Fruit fly (Drosophila melanogaster) whole organism, embryonic: Measurements from ENCODE around the gene CG34135.
A peak's percentile ranks its signal among the peaks of the same experiment; 100 is the strongest.

ENCODE experiments used
- CG10979 ChIP-seq: fragments of 200-800 bp; sonication (Bioruptor generic); optimal IDR thresholded peaks from 2 replicates; lab custom pipeline; 2018; ENCODE audit warnings: missing biosample characterization, mild to moderate bottlenecking, missing genetic modification characterization, moderate library complexity
- CG12155 ChIP-seq: fragments of 200-800 bp; sonication (Bioruptor generic); optimal IDR thresholded peaks from 3 replicates; lab custom pipeline; 2016; ENCODE audit warnings: missing biosample characterization, missing genetic modification characterization
- CG12236 ChIP-seq: fragments of 200-800 bp; sonication (Bioruptor generic); optimal IDR thresholded peaks from 2 replicates; lab custom pipeline; 2016; ENCODE audit warnings: missing biosample characterization, missing genetic modification characterization
- CG12391 ChIP-seq: fragments of 200-800 bp; sonication (Bioruptor generic); optimal IDR thresholded peaks from 3 replicates; lab custom pipeline; 2018; ENCODE audit warnings: missing biosample characterization, mild to moderate bottlenecking, missing genetic modification characterization, moderate library complexity
- CG12744 ChIP-seq: fragments of 200-800 bp; sonication (Bioruptor generic); optimal IDR thresholded peaks from 2 replicates; lab custom pipeline; 2016; ENCODE audit warnings: missing biosample characterization, missing genetic modification characterization
- CG15073 ChIP-seq: fragments of 200-800 bp; sonication (Bioruptor generic); optimal IDR thresholded peaks from 2 replicates; lab custom pipeline; 2016; ENCODE audit warnings: missing biosample characterization, missing genetic modification characterization
- CG1602 ChIP-seq: fragments of 200-800 bp; sonication (Bioruptor generic); optimal IDR thresholded peaks from 3 replicates; lab custom pipeline; 2016; ENCODE audit warnings: missing biosample characterization, missing genetic modification characterization
- CG17328 ChIP-seq: fragments of 200-800 bp; sonication (Bioruptor generic); IDR thresholded peaks from 2 replicates; pipeline ENCODE4 v1.3.6; 2022; ENCODE audit warnings: missing biosample characterization, missing genetic modification characterization
- CG17829 ChIP-seq: fragments of 200-800 bp; optimal IDR thresholded peaks from 2 replicates; lab custom pipeline; 2019; ENCODE audit warnings: missing biosample characterization, mild to moderate bottlenecking, missing genetic modification characterization, moderate library complexity
- CG18011 ChIP-seq: fragments of 200-800 bp; sonication (Bioruptor generic); optimal IDR thresholded peaks from 2 replicates; lab custom pipeline; 2017; ENCODE audit warnings: missing biosample characterization, missing genetic modification characterization, mild to moderate bottlenecking, moderate library complexity, missing genotype
- CG2120 ChIP-seq: fragments of 200-800 bp; sonication (Bioruptor generic); optimal IDR thresholded peaks from 3 replicates; lab custom pipeline; 2016; ENCODE audit warnings: missing biosample characterization, missing genetic modification characterization
- CG2199 ChIP-seq: fragments of 200-800 bp; sonication (Bioruptor generic); IDR thresholded peaks from 3 replicates; pipeline ENCODE4 v1.3.6; 2022; ENCODE audit warnings: missing biosample characterization, missing genetic modification characterization
- CG3281 ChIP-seq: fragments of 200-800 bp; sonication (Bioruptor generic); optimal IDR thresholded peaks from 3 replicates; lab custom pipeline; 2017; ENCODE audit warnings: missing biosample characterization, mild to moderate bottlenecking, missing genetic modification characterization
- CG42726 ChIP-seq: fragments of 200-800 bp; sonication (Bioruptor generic); IDR thresholded peaks from 2 replicates; pipeline ENCODE4 v1.3.6; 2022; ENCODE audit warnings: missing biosample characterization, missing genetic modification characterization; ENCODE audit not compliant: partially characterized antibody
- CG6765 ChIP-seq: fragments of 200-800 bp; sonication (Bioruptor generic); optimal IDR thresholded peaks from 3 replicates; lab custom pipeline; 2017; ENCODE audit warnings: missing biosample characterization, mild to moderate bottlenecking, missing genetic modification characterization
- CG6854 ChIP-seq: fragments of 200-800 bp; sonication (Bioruptor generic); optimal IDR thresholded peaks from 3 replicates; lab custom pipeline; 2017; ENCODE audit warnings: missing biosample characterization, mild to moderate bottlenecking, missing genetic modification characterization
- CG7963 ChIP-seq: fragments of 200-800 bp; sonication (Bioruptor generic); IDR thresholded peaks from 3 replicates; pipeline ENCODE4 v1.3.6; 2022; ENCODE audit warnings: missing biosample characterization, missing genetic modification characterization; ENCODE audit not compliant: partially characterized antibody
- CG8388 ChIP-seq: fragments of 200-800 bp; sonication (Bioruptor generic); optimal IDR thresholded peaks from 2 replicates; lab custom pipeline; 2019; ENCODE audit warnings: missing biosample characterization, mild to moderate bottlenecking, missing genetic modification characterization, moderate library complexity
- D19A ChIP-seq: fragments of 200-800 bp; optimal IDR thresholded peaks from 3 replicates; lab custom pipeline; 2019; ENCODE audit warnings: missing biosample characterization, mild to moderate bottlenecking, missing genetic modification characterization, moderate library complexity
- Dip2 ChIP-seq: fragments of 200-800 bp; sonication (Bioruptor generic); IDR thresholded peaks from 2 replicates; pipeline ENCODE4 v1.3.6; 2022; ENCODE audit warnings: missing biosample characterization, missing genetic modification characterization
- Dp ChIP-seq: fragments of 200-800 bp; sonication (Bioruptor generic); optimal IDR thresholded peaks from 2 replicates; lab custom pipeline; 2018; ENCODE audit warnings: missing biosample characterization, mild to moderate bottlenecking, missing genetic modification characterization, moderate library complexity
- Eip74EF ChIP-seq, 2 experiments: fragments of 200-800 bp in 1 of 2; fragments of >200 bp in 1 of 2; sonication (Bioruptor generic) in 1 of 2; optimal IDR thresholded peaks; 2 replicates each; lab custom pipeline; 2017 to 2019; ENCODE audit warnings: missing biosample characterization in 2 of 2, missing genetic modification characterization in 2 of 2, mild to moderate bottlenecking in 1 of 2, moderate library complexity in 1 of 2
- HLH3B ChIP-seq: fragments of 200-800 bp; sonication (Bioruptor generic); IDR thresholded peaks from 2 replicates; pipeline ENCODE4 v1.3.6; 2022; ENCODE audit warnings: missing biosample characterization, missing genetic modification characterization
- Nf-YA ChIP-seq: fragments of 200-800 bp; sonication (Bioruptor generic); IDR thresholded peaks from 2 replicates; pipeline ENCODE4 v1.3.6; 2022; ENCODE audit warnings: missing biosample characterization, missing genetic modification characterization
- NfI ChIP-seq: fragments of 200-800 bp; sonication (Bioruptor generic); optimal IDR thresholded peaks from 3 replicates; lab custom pipeline; 2018; ENCODE audit warnings: missing biosample characterization, mild to moderate bottlenecking, missing genetic modification characterization, moderate library complexity
- Optix ChIP-seq: fragments of 200-800 bp; sonication (Bioruptor generic); IDR thresholded peaks from 3 replicates; pipeline ENCODE4 v1.3.6; 2022; ENCODE audit warnings: missing biosample characterization, missing genetic modification characterization
- Pdp1 ChIP-seq, 2 experiments: fragments of 200-800 bp; sonication (Bioruptor generic); optimal IDR thresholded peaks; 3 replicates each; lab custom pipeline; 2016; ENCODE audit warnings: missing biosample characterization in 2 of 2, missing genetic modification characterization in 2 of 2, mild to moderate bottlenecking in 1 of 2, moderate library complexity in 1 of 2
- Rx ChIP-seq: fragments of 200-800 bp; sonication (Bioruptor generic); IDR thresholded peaks from 2 replicates; pipeline ENCODE4 v1.3.6; 2022; ENCODE audit warnings: missing biosample characterization, missing genetic modification characterization
- Xrp1 ChIP-seq: fragments of 200-800 bp; sonication (Bioruptor generic); IDR thresholded peaks from 2 replicates; pipeline ENCODE4 v1.3.6; 2022; ENCODE audit warnings: missing biosample characterization, missing genetic modification characterization
- aop ChIP-seq: fragments of 200-800 bp; sonication (Bioruptor generic); IDR thresholded peaks from 2 replicates; pipeline ENCODE4 v1.3.6; 2022; ENCODE audit warnings: missing biosample characterization, missing genetic modification characterization
- ara ChIP-seq: fragments of 200-800 bp; sonication (Bioruptor generic); IDR thresholded peaks from 2 replicates; pipeline ENCODE4 v1.3.6; 2022; ENCODE audit warnings: missing biosample characterization, missing genetic modification characterization
- caup ChIP-seq: fragments of 200-800 bp; sonication (Bioruptor generic); optimal IDR thresholded peaks from 3 replicates; lab custom pipeline; 2017; ENCODE audit warnings: missing biosample characterization, mild to moderate bottlenecking, missing genetic modification characterization, moderate library complexity; ENCODE audit not compliant: severe bottlenecking
- ci ChIP-seq: fragments of 200-800 bp; sonication (Bioruptor generic); IDR thresholded peaks from 3 replicates; pipeline ENCODE4 v1.3.6; 2022; ENCODE audit warnings: missing biosample characterization, missing genetic modification characterization
- croc ChIP-seq: fragments of 200-800 bp; sonication (Bioruptor generic); conservative IDR thresholded peaks from 3 replicates; pipeline ENCODE4 v1.3.6; 2022; ENCODE audit warnings: missing biosample characterization, missing genetic modification characterization
- da ChIP-seq: fragments of 200-800 bp; sonication (Bioruptor generic); optimal IDR thresholded peaks from 2 replicates; lab custom pipeline; 2016; ENCODE audit warnings: missing biosample characterization, missing genetic modification characterization
- dan ChIP-seq: fragments of 200-800 bp; sonication (Bioruptor generic); IDR thresholded peaks from 2 replicates; pipeline ENCODE4 v1.3.6; 2022; ENCODE audit warnings: missing biosample characterization, missing genetic modification characterization
- esg ChIP-seq: fragments of 200-800 bp; sonication (Bioruptor generic); conservative IDR thresholded peaks from 2 replicates; pipeline ENCODE4 v1.3.6; 2022; ENCODE audit warnings: missing biosample characterization, missing genetic modification characterization
- eyg ChIP-seq: fragments of 200-800 bp; sonication (Bioruptor generic); optimal IDR thresholded peaks from 3 replicates; lab custom pipeline; 2016; ENCODE audit warnings: missing biosample characterization, missing genetic modification characterization
- ftz-f1 ChIP-seq: fragments of 200-800 bp; sonication (Bioruptor generic); optimal IDR thresholded peaks from 2 replicates; lab custom pipeline; 2016; ENCODE audit warnings: missing biosample characterization, missing genetic modification characterization
- gem ChIP-seq: fragments of 200-800 bp; sonication (Bioruptor generic); optimal IDR thresholded peaks from 2 replicates; lab custom pipeline; 2019; ENCODE audit warnings: missing biosample characterization, mild to moderate bottlenecking, missing genetic modification characterization, moderate library complexity
- hbn ChIP-seq: fragments of 200-800 bp; sonication (Bioruptor generic); IDR thresholded peaks from 2 replicates; pipeline ENCODE4 v1.3.6; 2022; ENCODE audit warnings: missing biosample characterization, missing genetic modification characterization; ENCODE audit not compliant: partially characterized antibody
- hkb ChIP-seq, 2 experiments: fragments of 200-800 bp in 1 of 2; fragments of >200 bp in 1 of 2; sonication (Bioruptor generic) in 1 of 2; IDR thresholded peaks in 1 of 2; optimal IDR thresholded peaks in 1 of 2; 2 replicates each; pipeline versions ENCODE4 v1.3.6 to Lab custom; 2017 to 2022; ENCODE audit warnings: missing biosample characterization in 1 of 2, missing genetic modification characterization in 1 of 2
- kay ChIP-seq: fragments of 200-800 bp; sonication (Bioruptor generic); optimal IDR thresholded peaks from 2 replicates; lab custom pipeline; 2016; ENCODE audit warnings: missing biosample characterization, missing genetic modification characterization
- lbe ChIP-seq: fragments of 200-800 bp; sonication (Bioruptor generic); optimal IDR thresholded peaks from 2 replicates; lab custom pipeline; 2016; ENCODE audit warnings: missing biosample characterization, mild to moderate bottlenecking, missing genetic modification characterization
- lilli ChIP-seq: fragments of 200-800 bp; sonication (Bioruptor generic); optimal IDR thresholded peaks from 3 replicates; lab custom pipeline; 2016; ENCODE audit warnings: missing biosample characterization, missing genetic modification characterization
- pros ChIP-seq: fragments of 200-800 bp; sonication (Bioruptor generic); optimal IDR thresholded peaks from 3 replicates; lab custom pipeline; 2019; ENCODE audit warnings: missing biosample characterization, mild to moderate bottlenecking, missing genetic modification characterization, moderate library complexity
- row ChIP-seq: fragments of 200-800 bp; sonication (Bioruptor generic); IDR thresholded peaks from 3 replicates; pipeline ENCODE4 v1.3.6; 2022; ENCODE audit warnings: missing biosample characterization, missing genetic modification characterization
- sob ChIP-seq: fragments of 200-800 bp; sonication (Bioruptor generic); IDR thresholded peaks from 2 replicates; pipeline ENCODE4 v1.3.6; 2022; ENCODE audit warnings: missing biosample characterization, missing genetic modification characterization
- tap ChIP-seq: fragments of 200-800 bp; optimal IDR thresholded peaks from 3 replicates; lab custom pipeline; 2019; ENCODE audit warnings: missing biosample characterization, mild to moderate bottlenecking, missing genetic modification characterization, moderate library complexity
- trem ChIP-seq: fragments of 200-800 bp; optimal IDR thresholded peaks from 3 replicates; lab custom pipeline; 2019; ENCODE audit warnings: missing biosample characterization, mild to moderate bottlenecking, missing genetic modification characterization, moderate library complexity

The CG34135 gene

dm6 chr3R:8739161-8739783 lies 28.7 kb downstream of the CG34135 start (continued):
- TF ChIP-seq ci (GFP tag; lab: Robert Waterston, UW) (no peak), hbn (GFP tag; lab: Robert Waterston, UW) (no peak), esg (GFP tag; lab: Robert Waterston, UW) (no peak), pros (peak; percentile 10), aop (GFP tag; lab: Robert Waterston, UW) (no peak), Dip2 (GFP tag; lab: Robert Waterston, UW) (no peak), tap (tag; lab: Kevin White, UChicago) (peak; percentile 27), Pdp1 (GFP tag; optimal IDR thresholded peaks at IDR 0.05; lab: Kevin White, UChicago) (no peak), sob (GFP tag; lab: Robert Waterston, UW) (no peak), CG8388 (GFP tag; lab: Kevin White, UChicago) (no peak), CG2120 (GFP tag; lab: Kevin White, UChicago) (no peak), CG12391 (tag; lab: Kevin White, UChicago) (no peak), NfI (GFP tag; lab: Kevin White, UChicago) (no peak), CG18011 (GFP tag; lab: Kevin White, UChicago) (no peak), CG17328 (no peak), CG6854 (GFP tag; lab: Kevin White, UChicago) (no peak), row (GFP tag; lab: Robert Waterston, UW) (peak; percentile 14; the same call in 1 of the 3 replicates), hkb (optimal IDR thresholded peaks at IDR 0.05; lab: Kevin White, UChicago) (no peak), hkb (GFP tag; IDR thresholded peaks at IDR 0.05; lab: Robert Waterston, UW) (no peak), Optix (GFP tag; lab: Robert Waterston, UW) (no peak), eyg (no peak), CG12744 (no peak), kay (GFP tag; lab: Kevin White, UChicago) (no peak), D19A (tag; lab: Kevin White, UChicago) (no peak), trem (tag; lab: Kevin White, UChicago) (peak; percentile 15), CG3281 (GFP tag; lab: Kevin White, UChicago) (no peak), Nf-YA (GFP tag; lab: Robert Waterston, UW) (no peak), CG7963 (GFP tag; lab: Robert Waterston, UW) (0 out of 3 replicates have a peak, but pooled peaks have one; percentile 18), Dp (no peak), lbe (GFP tag; lab: Kevin White, UChicago) (no peak), ftz-f1 (GFP tag; lab: Kevin White, UChicago) (no peak), CG12155 (GFP tag; lab: Kevin White, UChicago) (no peak), Xrp1 (GFP tag; lab: Robert Waterston, UW) (no peak), da (GFP tag; lab: Kevin White, UChicago) (no peak), CG42726 (GFP tag; lab: Robert Waterston, UW) (no peak), HLH3B (GFP tag; lab: Robert Waterston, UW) (no peak), gem (no peak), Rx (no peak), CG15073 (GFP tag; lab: Kevin White, UChicago) (no peak), CG6765 (no peak), ara (no peak), CG10979 (tag; lab: Kevin White, UChicago) (peak; percentile 7), dan (GFP tag; lab: Robert Waterston, UW) (no peak), CG2199 (GFP tag; lab: Robert Waterston, UW) (peak; percentile 92; the same call in 2 of the 3 replicates), CG17829 (tag; lab: Kevin White, UChicago) (no peak), CG1602 (GFP tag; lab: Kevin White, UChicago) (no peak), lilli (no peak), CG12236 (GFP tag; lab: Kevin White, UChicago) (no peak), Eip74EF (GFP tag; optimal IDR thresholded peaks at IDR 0.05; lab: Kevin White, UChicago) (no peak), caup (GFP tag; lab: Kevin White, UChicago) (no peak), croc (GFP tag; lab: Robert Waterston, UW) (no peak)
